Worm (Caenorhabditis elegans): ENCODE data around the gene skr-7.

- TF ChIP-seq unc-62 (GFP tag; optimal IDR thresholded peaks at IDR 0.05) (no peak), mdl-1 (tag; optimal IDR thresholded peaks at IDR 0.05) (no peak), aly-2 (tag; optimal IDR thresholded peaks at IDR 0.05) (no peak), elt-2 (tag; optimal IDR thresholded peaks at IDR 0.05) (no peak), snpc-4 (tag; optimal IDR thresholded peaks at IDR 0.05) (no peak), ceh-9 (tag; optimal IDR thresholded peaks at IDR 0.05) (no peak), fos-1 (tag; optimal IDR thresholded peaks at IDR 0.05) (no peak)
Observed at ce11 chrV:4398127-4398526, 24.1 kb upstream of the skr-7 start.
